Worm (Caenorhabditis elegans): Measurements from ENCODE around the gene rnf-121.

Gene rnf-121

DNA sequence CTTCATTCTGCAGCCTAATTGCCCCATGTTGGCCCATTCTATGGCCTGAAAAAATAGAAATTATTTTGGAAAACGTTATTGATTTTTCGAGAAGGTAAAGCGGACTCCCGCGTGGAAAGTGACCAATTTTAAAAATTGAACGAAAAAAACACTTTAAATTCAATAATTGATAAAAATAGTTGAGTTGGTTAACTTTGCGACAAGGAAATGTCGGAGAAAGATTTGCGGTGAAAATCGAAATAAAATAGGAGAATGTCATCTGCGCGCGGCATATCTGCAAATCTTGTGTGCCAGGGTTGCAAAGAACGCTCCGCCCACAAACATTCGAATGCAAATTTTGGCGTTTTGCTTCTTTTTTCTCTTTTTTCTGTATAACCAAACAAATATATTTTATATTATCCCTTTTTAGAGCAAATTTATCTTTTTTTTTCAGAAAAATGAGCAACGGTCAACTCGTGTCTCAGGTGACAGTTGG is at the start of gene rnf-121, which contains the start of gene C16C10.4 (continued):
- TF ChIP-seq him-1 (tag; optimal IDR thresholded peaks at IDR 0.05) (peak; percentile 0), tlf-1 (GFP tag; optimal IDR thresholded peaks at IDR 0.05) (peak; percentile 38), rpc-1 (optimal IDR thresholded peaks at IDR 0.05) (peak; percentile 56), rpc-1 (tag; optimal IDR thresholded peaks at IDR 0.05) (no peak), aptf-2 (GFP tag; conservative IDR thresholded peaks at IDR 0.05) (no peak)

DNA sequence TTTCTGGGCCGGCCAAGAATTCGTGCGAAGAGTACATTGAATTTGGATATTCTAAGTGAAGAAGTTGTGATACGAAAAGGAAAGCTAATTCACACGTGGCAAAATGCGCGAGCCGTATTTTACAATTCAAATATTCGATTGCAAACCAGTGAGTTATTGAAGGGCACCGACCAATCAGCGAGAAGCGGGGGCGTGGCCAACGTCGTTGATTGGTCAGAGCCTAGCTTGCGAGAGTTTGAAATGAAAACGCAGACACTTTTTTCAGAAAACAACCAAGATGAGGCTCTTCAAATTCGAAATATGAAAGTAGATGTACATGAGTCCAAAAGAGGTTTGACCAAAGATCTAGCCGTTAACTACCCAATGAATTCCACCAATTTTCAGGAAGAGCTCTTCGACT is 39.9 kb upstream of the rnf-121 start:
- TF ChIP-seq nfyb-1 (GFP tag; IDR thresholded peaks at IDR 0.05) (peak; percentile 94), F23B12.7 (tag; optimal IDR thresholded peaks at IDR 0.05; ENCODE audit: insufficient read depth) (no peak), ztf-3 (GFP tag; optimal IDR thresholded peaks at IDR 0.05) (no peak), T07F8.4 (tag; optimal IDR thresholded peaks at IDR 0.05) (no peak)

ce11 chrIII:4209188-4209587 is 38.4 kb upstream of the rnf-121 start, which contains the start of gene phlp-2:
Gene phlp-2 (plus strand): TSS chrIII:4209488.
- no peak for TF ChIP-seq ceh-27 (GFP tag; optimal IDR thresholded peaks at IDR 0.05)
- 0 out of 2 replicates have a peak, but pooled peaks have one; percentile 19 for TF ChIP-seq nfyb-1 (GFP tag; IDR thresholded peaks at IDR 0.05)
- TF ChIP-seq K12H6.12 (tag; optimal IDR thresholded peaks at IDR 0.05): no peak
- TF ChIP-seq F57A8.1 (GFP tag; optimal IDR thresholded peaks at IDR 0.05): no peak
- no peak for TF ChIP-seq attf-3 (GFP tag; conservative IDR thresholded peaks at IDR 0.05)

- TF ChIP-seq snpc-1.3 (tag; optimal IDR thresholded peaks at IDR 0.05; ENCODE audit: insufficient read depth) (peak; percentile 15), ekl-4 (GFP tag; IDR thresholded peaks at IDR 0.05) (0 out of 2 replicates have a peak, but pooled peaks have one; percentile 19), F52B5.7 (tag; optimal IDR thresholded peaks at IDR 0.05) (no peak), F49E8.2 (tag; optimal IDR thresholded peaks at IDR 0.05; ENCODE audit: insufficient read depth) (peak; percentile 44), snpc-3.4 (tag; optimal IDR thresholded peaks at IDR 0.05) (no peak), hrde-1 (tag; optimal IDR thresholded peaks at IDR 0.05; ENCODE audit: borderline replicate concordance) (peak; percentile 36), snpc-1.1 (tag; optimal IDR thresholded peaks at IDR 0.05; ENCODE audit: insufficient read depth) (no peak), hsf-1 (GFP tag; IDR thresholded peaks at IDR 0.05) (0 out of 2 replicates have a peak, but pooled peaks have one; percentile 9), pbrm-1 (GFP tag; IDR thresholded peaks at IDR 0.05) (peak; percentile 54; the same call in 1 of the 2 replicates), Y95B8A.8 (GFP tag; IDR thresholded peaks at IDR 0.05) (no peak), attf-6 (GFP tag; IDR thresholded peaks at IDR 0.05) (0 out of 2 replicates have a peak, but pooled peaks have one; percentile 45), madf-6 (GFP tag; IDR thresholded peaks at IDR 0.05) (peak; percentile 40; the same call in 1 of the 2 replicates), ets-4 (GFP tag; optimal IDR thresholded peaks at IDR 0.05) (no peak), B0336.3 (GFP tag; IDR thresholded peaks at IDR 0.05) (peak; percentile 65), ama-1 (optimal IDR thresholded peaks at IDR 0.05) (no peak), ama-1 (GFP tag; optimal IDR thresholded peaks at IDR 0.05) (peak in 1 of 2 experiments; percentile 22), madf-8 (GFP tag; conservative IDR thresholded peaks at IDR 0.05) (no peak), dox-1 (GFP tag; IDR thresholded peaks at IDR 0.05) (no peak), cebp-1 (GFP tag; IDR thresholded peaks at IDR 0.05) (no peak), cebp-1 (tag; optimal IDR thresholded peaks at IDR 0.05) (peak; percentile 27)
These were observed 37.5 kb upstream of the rnf-121 start for ce11 chrIII:4208210-4208609.

Data from whole organism, young adult.